Worm (Caenorhabditis elegans): ENCODE measurements around the gene C06E1.1.

ce11 chrIII:8613573-8613972 lies 7.9 kb downstream of the C06E1.1 start:
- no peak for TF ChIP-seq R02D3.7 (tag; optimal IDR thresholded peaks at IDR 0.05)
- TF ChIP-seq nhr-23 (tag; optimal IDR thresholded peaks at IDR 0.05): no peak
- no peak for TF ChIP-seq lin-39 (tag; optimal IDR thresholded peaks at IDR 0.05)
- no peak for TF ChIP-seq ZK546.5 (tag; optimal IDR thresholded peaks at IDR 0.05)
- no peak for TF ChIP-seq ama-1 (optimal IDR thresholded peaks at IDR 0.05)
